Worm (Caenorhabditis elegans) whole organism, early embryonic: ENCODE measurements around the gene Y57E12B.11.

Experiments
- ceh-36 ChIP-seq: sonication (generic microtip); optimal IDR thresholded peaks from 2 replicates; lab custom pipeline; 2016; ENCODE audit warnings: missing genetic modification characterization, inconsistent platforms, missing compliant biosample characterization
- tbx-11 ChIP-seq: fragments of 200-800 bp; sonication (Bioruptor generic); IDR thresholded peaks from 2 replicates; pipeline ENCODE4 v1.3.6; 2022; ENCODE audit warnings: missing genetic modification characterization, missing compliant biosample characterization

DNA sequence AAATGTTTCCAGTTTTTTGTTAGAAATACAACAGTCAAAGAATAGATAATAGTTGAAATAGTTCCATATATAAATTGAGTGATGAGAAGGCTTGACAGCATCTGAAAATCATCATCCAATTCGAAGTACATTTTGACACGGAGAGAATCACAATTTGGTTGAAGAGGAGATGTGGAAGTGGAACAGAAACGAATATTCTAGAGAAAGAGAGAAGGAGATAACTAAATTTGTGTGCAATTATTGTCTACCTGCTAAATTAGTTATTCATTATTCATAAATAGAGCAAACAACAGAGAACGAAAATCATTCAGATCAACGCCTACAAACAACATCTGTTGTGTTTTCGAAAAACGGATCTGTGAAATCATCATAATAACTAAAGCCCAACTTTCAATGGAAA is 4.1 kb upstream of the Y57E12B.11 start, which contains the start of gene srg-31:
- TF ChIP-seq ceh-36 (no peak), tbx-11 (GFP tag; lab: Robert Waterston, UW) (no peak)
